Fruit fly (Drosophila melanogaster): ENCODE results near the gene Rga.
A peak's percentile ranks its signal among the peaks of the same experiment; 100 is the strongest.

Rga gene

DNA sequence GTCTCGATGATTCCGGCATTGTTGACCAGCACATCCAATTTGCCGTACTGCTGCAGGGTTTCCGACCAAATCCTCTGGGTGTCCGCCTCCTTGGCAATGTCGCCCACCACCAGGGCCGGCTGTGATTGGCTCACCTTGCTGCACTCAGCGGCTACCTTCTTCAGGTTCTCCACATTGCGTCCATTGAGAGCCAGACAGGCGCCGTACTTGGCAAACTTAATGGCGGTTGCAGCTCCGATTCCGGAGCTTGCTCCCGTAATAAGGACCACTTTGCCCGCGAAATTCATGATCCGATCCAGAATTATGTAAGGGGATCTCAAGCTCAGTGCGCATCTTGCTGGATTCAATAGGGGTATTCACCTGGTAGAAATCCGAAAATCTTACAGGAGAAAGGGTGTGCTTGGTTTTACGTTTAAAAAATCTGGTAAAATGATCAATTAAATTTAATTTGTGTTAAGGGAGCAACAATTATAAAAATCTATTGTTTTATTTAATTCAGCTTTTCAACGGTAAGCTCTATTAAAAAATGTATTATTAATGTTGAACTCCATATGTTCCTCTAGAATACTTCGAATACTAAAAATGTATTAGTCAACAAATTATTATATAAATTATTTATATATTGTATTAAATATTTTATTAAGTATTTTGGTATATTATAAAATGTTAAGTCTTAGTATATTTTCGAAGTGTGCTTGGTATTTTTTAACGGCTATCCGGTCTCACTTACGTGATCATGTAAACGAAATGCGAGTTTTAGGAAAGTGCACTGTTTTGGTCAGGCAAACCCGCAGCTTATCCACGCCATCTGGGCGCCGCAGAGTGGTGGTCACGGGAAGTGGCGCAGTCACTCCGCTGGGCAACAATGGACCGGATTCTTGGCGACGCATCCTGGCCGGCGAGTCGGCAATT lies 23.9 kb upstream of the Rga start, which contains the start of the genes CG31548 and CG12170 (continued):
- TF ChIP-seq p53 (GFP tag; optimal IDR thresholded peaks at IDR 0.05), result no peak
- TF ChIP-seq so (GFP tag; IDR thresholded peaks at IDR 0.05), result peak; percentile 33; the same call in 1 of the 3 replicates
- no peak for TF ChIP-seq CG4360 (GFP tag; IDR thresholded peaks at IDR 0.05)
- no peak; the same call in 1 of the 2 replicates for TF ChIP-seq E2f2 (GFP tag; IDR thresholded peaks at IDR 0.05)
- TF ChIP-seq BtbVII (GFP tag; optimal IDR thresholded peaks at IDR 0.05), result no peak
- TF ChIP-seq sens-2 (GFP tag; IDR thresholded peaks at IDR 0.05), result 0 out of 2 replicates have a peak, but pooled peaks have one; percentile 12
- TF ChIP-seq CG2875 (GFP tag; optimal IDR thresholded peaks at IDR 0.05), result peak; percentile 18
- no peak for TF ChIP-seq tio (GFP tag; optimal IDR thresholded peaks at IDR 0.05)
- peak; percentile 56 for TF ChIP-seq az2 (GFP tag; optimal IDR thresholded peaks at IDR 0.05)
- peak; percentile 27 for TF ChIP-seq Hsf (GFP tag; optimal IDR thresholded peaks at IDR 0.05)
- peak; percentile 14 for TF ChIP-seq CG8089 (GFP tag; optimal IDR thresholded peaks at IDR 0.05)
- TF ChIP-seq Antp (GFP tag; optimal IDR thresholded peaks at IDR 0.05), result peak; percentile 9
- TF ChIP-seq Mrtf (GFP tag; IDR thresholded peaks at IDR 0.05), result 0 out of 3 replicates have a peak, but pooled peaks have one; percentile 4
- TF ChIP-seq CG8924 (tag; optimal IDR thresholded peaks at IDR 0.05), result peak; percentile 65
- peak; percentile 32 for TF ChIP-seq CG13624 (GFP tag; optimal IDR thresholded peaks at IDR 0.05)
- peak; percentile 59; the same call in 1 of the 2 replicates for TF ChIP-seq CG32532 (GFP tag; IDR thresholded peaks at IDR 0.05)
- TF ChIP-seq CG11723 (GFP tag; optimal IDR thresholded peaks at IDR 0.05), result no peak
- TF ChIP-seq Dek (tag; optimal IDR thresholded peaks at IDR 0.05), result no peak
- peak; percentile 46; the same call in 1 of the 2 replicates for TF ChIP-seq CG14014 (GFP tag; IDR thresholded peaks at IDR 0.05)
- peak; percentile 42 for TF ChIP-seq CG18764 (GFP tag; optimal IDR thresholded peaks at IDR 0.05)
- peak; percentile 36 for TF ChIP-seq CG18011 (GFP tag; optimal IDR thresholded peaks at IDR 0.05)
- TF ChIP-seq Usf (GFP tag; optimal IDR thresholded peaks at IDR 0.05), result no peak
- TF ChIP-seq ssp (GFP tag; IDR thresholded peaks at IDR 0.05), result peak; percentile 37; the same call in 1 of the 2 replicates
- TF ChIP-seq CG13123 (GFP tag; optimal IDR thresholded peaks at IDR 0.05), result no peak
- TF ChIP-seq CG3281 (GFP tag; optimal IDR thresholded peaks at IDR 0.05), result peak; percentile 40
- TF ChIP-seq H2.0 (GFP tag; IDR thresholded peaks at IDR 0.05), result 0 out of 2 replicates have a peak, but pooled peaks have one; percentile 14
- TF ChIP-seq ERR (GFP tag; optimal IDR thresholded peaks at IDR 0.05), result no peak
- TF ChIP-seq MBD-R2 (GFP tag; IDR thresholded peaks at IDR 0.05), result peak; percentile 53
- 0 out of 3 replicates have a peak, but pooled peaks have one; percentile 15 for TF ChIP-seq B-H1 (GFP tag; IDR thresholded peaks at IDR 0.05)
- TF ChIP-seq CG15601 (tag; optimal IDR thresholded peaks at IDR 0.05), result peak; percentile 32
- TF ChIP-seq CG17359 (tag; optimal IDR thresholded peaks at IDR 0.05), result peak; percentile 48
- peak; percentile 39 for TF ChIP-seq Chrac-16 (GFP tag; optimal IDR thresholded peaks at IDR 0.05)
- TF ChIP-seq gcm (GFP tag; optimal IDR thresholded peaks at IDR 0.05), result peak; percentile 50
- TF ChIP-seq Fer1 (GFP tag; optimal IDR thresholded peaks at IDR 0.05), result peak; percentile 41
- TF ChIP-seq dpn (GFP tag; optimal IDR thresholded peaks at IDR 0.05), result peak; percentile 14 to 49
- TF ChIP-seq jing (GFP tag; optimal IDR thresholded peaks at IDR 0.05), result no peak
- peak; percentile 5 for TF ChIP-seq bab2 (GFP tag; optimal IDR thresholded peaks at IDR 0.05)
- peak; percentile 34 for TF ChIP-seq CG18476 (GFP tag; optimal IDR thresholded peaks at IDR 0.05)
- peak; percentile 49 for TF ChIP-seq gfzf (GFP tag; optimal IDR thresholded peaks at IDR 0.05)
- peak; percentile 69 for TF ChIP-seq CG9727 (GFP tag; optimal IDR thresholded peaks at IDR 0.05)
- peak; percentile 60 for TF ChIP-seq phol (tag; optimal IDR thresholded peaks at IDR 0.05)
- TF ChIP-seq CG17328 (GFP tag; IDR thresholded peaks at IDR 0.05), result peak; percentile 64
- TF ChIP-seq CG14050 (GFP tag; IDR thresholded peaks at IDR 0.05), result no peak
- TF ChIP-seq CG3726 (GFP tag; IDR thresholded peaks at IDR 0.05), result peak; percentile 19; the same call in 1 of the 3 replicates
- TF ChIP-seq Ptx1 (GFP tag; IDR thresholded peaks at IDR 0.05), result peak; percentile 36; the same call in 1 of the 2 replicates
- peak; percentile 58; the same call in 1 of the 2 replicates for TF ChIP-seq CG6689 (GFP tag; IDR thresholded peaks at IDR 0.05)
- TF ChIP-seq Fer3 (tag; optimal IDR thresholded peaks at IDR 0.05), result peak; percentile 45
- no peak for TF ChIP-seq Dip3 (GFP tag; optimal IDR thresholded peaks at IDR 0.05)
- peak; percentile 15 for TF ChIP-seq pzg (GFP tag; optimal IDR thresholded peaks at IDR 0.05)

Measured in whole organism, embryonic.